Fruit fly (Drosophila melanogaster) whole organism, pupa: ENCODE results near the gene His2Av.

Experiments used
- CG10348 ChIP-seq: fragments of 200-800 bp; sonication (Bioruptor generic); IDR thresholded peaks from 2 replicates; pipeline ENCODE4 v1.3.6; 2022; ENCODE audit warnings: missing biosample characterization, missing genetic modification characterization
- CG12605 ChIP-seq: fragments of 200-800 bp; sonication (Bioruptor generic); IDR thresholded peaks from 2 replicates; pipeline ENCODE4 v1.3.6; 2022; ENCODE audit warnings: missing biosample characterization, missing genetic modification characterization
- CG14655 ChIP-seq: fragments of 200-800 bp; sonication (Bioruptor generic); optimal IDR thresholded peaks from 3 replicates; lab custom pipeline; 2017; ENCODE audit warnings: mild to moderate bottlenecking, missing biosample characterization, missing genetic modification reagents, missing genetic modification characterization
- CG17806 ChIP-seq: fragments of 200-800 bp; sonication (Bioruptor generic); optimal IDR thresholded peaks from 2 replicates; lab custom pipeline; 2018; ENCODE audit warnings: missing biosample characterization, mild to moderate bottlenecking, missing genetic modification characterization, moderate library complexity
- CG32121 ChIP-seq: fragments of 200-800 bp; sonication (Bioruptor generic); IDR thresholded peaks from 2 replicates; pipeline ENCODE4 v1.3.6; 2022; ENCODE audit warnings: missing biosample characterization, missing genetic modification characterization
- CG8159 ChIP-seq: fragments of 200-800 bp; sonication (Bioruptor generic); optimal IDR thresholded peaks from 3 replicates; lab custom pipeline; 2018; ENCODE audit warnings: missing biosample characterization, mild to moderate bottlenecking, missing genetic modification characterization, moderate library complexity
- EcR ChIP-seq: fragments of 200-800 bp; sonication (Bioruptor generic); optimal IDR thresholded peaks from 3 replicates; lab custom pipeline; 2019; ENCODE audit warnings: missing biosample characterization, missing genetic modification characterization, mild to moderate bottlenecking, moderate library complexity, missing genetic modification reagents
- Ets98B ChIP-seq: fragments of 200-800 bp; sonication (Bioruptor generic); IDR thresholded peaks from 2 replicates; pipeline ENCODE4 v1.3.6; 2022; ENCODE audit warnings: missing biosample characterization, missing genetic modification characterization
- Pif1A ChIP-seq: fragments of 200-800 bp; sonication (Bioruptor generic); optimal IDR thresholded peaks from 3 replicates; lab custom pipeline; 2016; ENCODE audit warnings: missing biosample characterization, missing genetic modification characterization
- Pif1B ChIP-seq: fragments of 200-800 bp; sonication (Bioruptor generic); optimal IDR thresholded peaks from 3 replicates; lab custom pipeline; 2016; ENCODE audit warnings: missing biosample characterization, missing genetic modification characterization
- Snoo ChIP-seq: fragments of 200-800 bp; sonication (Bioruptor generic); optimal IDR thresholded peaks from 3 replicates; lab custom pipeline; 2017; ENCODE audit warnings: missing biosample characterization, mild to moderate bottlenecking, missing genetic modification characterization, inconsistent platforms
- rn ChIP-seq: fragments of 200-800 bp; sonication (Bioruptor generic); IDR thresholded peaks from 2 replicates; pipeline ENCODE4 v1.3.6; 2022; ENCODE audit warnings: missing biosample characterization, missing genetic modification characterization

dm6 chr3R:26890499-26890898 is 23.8 kb downstream of the His2Av start:
- TF ChIP-seq Snoo (no peak), CG12605 (GFP tag; lab: Robert Waterston, UW) (no peak), Pif1B (GFP tag; lab: Kevin White, UChicago) (no peak), CG17806 (tag; lab: Kevin White, UChicago) (no peak), rn (GFP tag; lab: Robert Waterston, UW) (no peak), Pif1A (GFP tag; lab: Kevin White, UChicago) (no peak), CG32121 (GFP tag; lab: Robert Waterston, UW) (no peak), CG10348 (GFP tag; lab: Robert Waterston, UW) (no peak), CG14655 (GFP tag; lab: Kevin White, UChicago) (no peak), CG8159 (tag; lab: Kevin White, UChicago) (no peak), EcR (GFP tag; lab: Kevin White, UChicago) (no peak), Ets98B (GFP tag; lab: Robert Waterston, UW) (no peak)
